Fruit fly (Drosophila melanogaster) whole organism, embryonic: ENCODE results near the gene trio.
A peak's percentile ranks its signal among the peaks of the same experiment; 100 is the strongest.

Source experiments
- Atf3 ChIP-seq: fragments of 200-800 bp; sonication (Bioruptor generic); optimal IDR thresholded peaks from 3 replicates; lab custom pipeline; 2016; ENCODE audit warnings: missing biosample characterization, missing genetic modification characterization
- CG10543 ChIP-seq: fragments of 200-800 bp; sonication (Bioruptor generic); optimal IDR thresholded peaks from 3 replicates; lab custom pipeline; 2017; ENCODE audit warnings: missing biosample characterization, mild to moderate bottlenecking, missing genetic modification characterization, moderate library complexity
- CG10654 ChIP-seq: fragments of 200-800 bp; sonication (Bioruptor generic); optimal IDR thresholded peaks from 2 replicates; lab custom pipeline; 2016; ENCODE audit warnings: missing biosample characterization, missing genetic modification characterization
- CG10959 ChIP-seq: fragments of 200-800 bp; sonication (Bioruptor generic); IDR thresholded peaks from 2 replicates; pipeline ENCODE4 v1.3.6; 2022; ENCODE audit warnings: missing biosample characterization, missing genetic modification characterization
- CG11695 ChIP-seq: fragments of 200-800 bp; sonication (Bioruptor generic); IDR thresholded peaks from 3 replicates; pipeline ENCODE4 v1.3.6; 2022; ENCODE audit warnings: missing biosample characterization, missing genetic modification characterization
- CG12299 ChIP-seq: fragments of 200-800 bp; sonication (Bioruptor generic); optimal IDR thresholded peaks from 2 replicates; lab custom pipeline; 2018; ENCODE audit warnings: missing biosample characterization, mild to moderate bottlenecking, missing genetic modification characterization
- CG13894 ChIP-seq: fragments of 200-800 bp; sonication (Bioruptor generic); optimal IDR thresholded peaks from 3 replicates; lab custom pipeline; 2018; ENCODE audit warnings: missing biosample characterization, mild to moderate bottlenecking, missing genetic modification characterization, moderate library complexity
- CG17912 ChIP-seq: fragments of 200-800 bp; sonication (Bioruptor generic); optimal IDR thresholded peaks from 2 replicates; lab custom pipeline; 2018; ENCODE audit warnings: missing biosample characterization, mild to moderate bottlenecking, missing genetic modification characterization
- CG18262 ChIP-seq: fragments of 200-800 bp; optimal IDR thresholded peaks from 3 replicates; lab custom pipeline; 2019; ENCODE audit warnings: missing biosample characterization, mild to moderate bottlenecking, missing genetic modification characterization, moderate library complexity
- CG18476 ChIP-seq: fragments of 200-800 bp; sonication (Bioruptor generic); optimal IDR thresholded peaks from 2 replicates; lab custom pipeline; 2016; ENCODE audit warnings: missing biosample characterization, mild to moderate bottlenecking, missing genetic modification characterization
- CG2116 ChIP-seq: fragments of 200-800 bp; sonication (Bioruptor generic); optimal IDR thresholded peaks from 3 replicates; lab custom pipeline; 2018; ENCODE audit warnings: missing biosample characterization, mild to moderate bottlenecking, missing genetic modification characterization
- CG2202 ChIP-seq: fragments of 200-800 bp; sonication (Bioruptor generic); optimal IDR thresholded peaks from 2 replicates; lab custom pipeline; 2018; ENCODE audit warnings: missing biosample characterization, mild to moderate bottlenecking, missing genetic modification characterization
- CG3281 ChIP-seq: fragments of 200-800 bp; sonication (Bioruptor generic); optimal IDR thresholded peaks from 3 replicates; lab custom pipeline; 2017; ENCODE audit warnings: missing biosample characterization, mild to moderate bottlenecking, missing genetic modification characterization
- CG33557 ChIP-seq: fragments of 200-800 bp; sonication (Bioruptor generic); optimal IDR thresholded peaks from 2 replicates; lab custom pipeline; 2019; ENCODE audit warnings: missing biosample characterization, mild to moderate bottlenecking, missing genetic modification characterization, moderate library complexity
- CG6683 ChIP-seq: fragments of 200-800 bp; sonication (Bioruptor generic); optimal IDR thresholded peaks from 2 replicates; lab custom pipeline; 2017; ENCODE audit warnings: missing biosample characterization, mild to moderate bottlenecking, missing genetic modification characterization, missing genetic modification reagents
- CG6813 ChIP-seq: fragments of 200-800 bp; sonication (Bioruptor generic); optimal IDR thresholded peaks from 2 replicates; lab custom pipeline; 2017; ENCODE audit warnings: missing biosample characterization, missing genetic modification characterization, mild to moderate bottlenecking, moderate library complexity, missing genetic modification reagents
- CG8388 ChIP-seq: fragments of 200-800 bp; sonication (Bioruptor generic); optimal IDR thresholded peaks from 2 replicates; lab custom pipeline; 2019; ENCODE audit warnings: missing biosample characterization, mild to moderate bottlenecking, missing genetic modification characterization, moderate library complexity
- CG9437 ChIP-seq: fragments of 200-800 bp; sonication (Bioruptor generic); optimal IDR thresholded peaks from 2 replicates; lab custom pipeline; 2018; ENCODE audit warnings: missing biosample characterization, mild to moderate bottlenecking, missing genetic modification characterization
- D19B ChIP-seq: fragments of 200-800 bp; sonication (Bioruptor generic); optimal IDR thresholded peaks from 2 replicates; lab custom pipeline; 2017; ENCODE audit warnings: missing biosample characterization, mild to moderate bottlenecking, missing genetic modification characterization
- Dad ChIP-seq: fragments of 200-800 bp; sonication (Bioruptor generic); optimal IDR thresholded peaks from 3 replicates; lab custom pipeline; 2016; ENCODE audit warnings: missing biosample characterization, missing genetic modification characterization
- Dbx ChIP-seq: fragments of 200-800 bp; sonication (Bioruptor generic); IDR thresholded peaks from 3 replicates; pipeline ENCODE4 v1.3.6; 2022; ENCODE audit warnings: missing biosample characterization, missing genetic modification characterization
- Dp ChIP-seq: fragments of 200-800 bp; sonication (Bioruptor generic); optimal IDR thresholded peaks from 2 replicates; lab custom pipeline; 2018; ENCODE audit warnings: missing biosample characterization, mild to moderate bottlenecking, missing genetic modification characterization, moderate library complexity
- E2f2 ChIP-seq: fragments of 200-800 bp; sonication (Bioruptor generic); IDR thresholded peaks from 2 replicates; pipeline ENCODE4 v1.3.6; 2022; ENCODE audit warnings: missing biosample characterization, missing genetic modification characterization
- Elba2 ChIP-seq: fragments of 200-800 bp; sonication (Bioruptor generic); optimal IDR thresholded peaks from 3 replicates; lab custom pipeline; 2016; ENCODE audit warnings: missing biosample characterization, missing genetic modification characterization
- H2.0 ChIP-seq: fragments of 200-800 bp; sonication (Bioruptor generic); IDR thresholded peaks from 2 replicates; pipeline ENCODE4 v1.3.6; 2022; ENCODE audit warnings: missing biosample characterization, missing genetic modification characterization
- Hmr ChIP-seq: fragments of 200-800 bp; sonication (Bioruptor generic); optimal IDR thresholded peaks from 3 replicates; lab custom pipeline; 2017; ENCODE audit warnings: mild to moderate bottlenecking, missing biosample characterization, missing genetic modification reagents, missing genetic modification characterization
- MTF-1 ChIP-seq: fragments of 200-800 bp; sonication (Bioruptor generic); optimal IDR thresholded peaks from 2 replicates; lab custom pipeline; 2018; ENCODE audit warnings: missing biosample characterization, mild to moderate bottlenecking, missing genetic modification characterization, borderline replicate concordance
- Mrtf ChIP-seq: fragments of 200-800 bp; sonication (Bioruptor generic); IDR thresholded peaks from 3 replicates; pipeline ENCODE4 v1.3.6; 2022; ENCODE audit warnings: missing biosample characterization, missing genetic modification characterization
- NFAT ChIP-seq: fragments of 200-800 bp; sonication (Bioruptor generic); IDR thresholded peaks from 2 replicates; pipeline ENCODE4 v1.3.6; 2022; ENCODE audit warnings: missing biosample characterization, missing genetic modification characterization
- Nf-YC ChIP-seq: fragments of 200-800 bp; optimal IDR thresholded peaks from 3 replicates; lab custom pipeline; 2019; ENCODE audit warnings: missing biosample characterization, mild to moderate bottlenecking, missing genetic modification characterization, moderate library complexity
- Oli ChIP-seq: fragments of 200-800 bp; sonication (Bioruptor generic); optimal IDR thresholded peaks from 2 replicates; lab custom pipeline; 2018; ENCODE audit warnings: missing biosample characterization, mild to moderate bottlenecking, missing genetic modification characterization, moderate library complexity
- Opbp ChIP-seq: fragments of 200-800 bp; sonication (Bioruptor generic); IDR thresholded peaks from 3 replicates; pipeline ENCODE4 v1.3.6; 2022; ENCODE audit warnings: missing biosample characterization, missing genetic modification characterization; ENCODE audit not compliant: partially characterized antibody
- Scr ChIP-seq: fragments of 200-800 bp; sonication (Bioruptor generic); IDR thresholded peaks from 2 replicates; pipeline ENCODE4 v1.3.6; 2022; ENCODE audit warnings: missing biosample characterization, missing genetic modification characterization; ENCODE audit not compliant: partially characterized antibody
- Sox100B ChIP-seq: fragments of 200-800 bp; sonication (Bioruptor generic); optimal IDR thresholded peaks from 3 replicates; lab custom pipeline; 2018; ENCODE audit warnings: missing biosample characterization, mild to moderate bottlenecking, missing genetic modification characterization
- Sry-β ChIP-seq: fragments of 200-800 bp; sonication (Bioruptor generic); optimal IDR thresholded peaks from 2 replicates; lab custom pipeline; 2018; ENCODE audit warnings: missing biosample characterization, mild to moderate bottlenecking, missing genetic modification characterization, moderate library complexity
- crol ChIP-seq: fragments of 200-800 bp; sonication (Bioruptor generic); IDR thresholded peaks from 2 replicates; pipeline ENCODE4 v1.3.6; 2022; ENCODE audit warnings: missing biosample characterization, missing genetic modification characterization
- dmrt99B ChIP-seq: fragments of 200-800 bp; sonication (Bioruptor generic); optimal IDR thresholded peaks from 2 replicates; lab custom pipeline; 2018; ENCODE audit warnings: missing biosample characterization, mild to moderate bottlenecking, missing genetic modification characterization, moderate library complexity
- en ChIP-seq: fragments of 200-800 bp; sonication (Bioruptor generic); optimal IDR thresholded peaks from 2 replicates; lab custom pipeline; 2016; ENCODE audit warnings: missing biosample characterization, missing genetic modification characterization
- inv ChIP-seq: fragments of 200-800 bp; sonication (Bioruptor generic); IDR thresholded peaks from 2 replicates; pipeline ENCODE4 v1.3.6; 2022; ENCODE audit warnings: missing biosample characterization, missing genetic modification characterization; ENCODE audit not compliant: partially characterized antibody
- kay ChIP-seq: fragments of 200-800 bp; sonication (Bioruptor generic); optimal IDR thresholded peaks from 2 replicates; lab custom pipeline; 2016; ENCODE audit warnings: missing biosample characterization, missing genetic modification characterization
- knrl ChIP-seq: fragments of 200-800 bp; sonication (Bioruptor generic); IDR thresholded peaks from 3 replicates; pipeline ENCODE4 v1.3.6; 2022; ENCODE audit warnings: missing biosample characterization, missing genetic modification characterization; ENCODE audit not compliant: partially characterized antibody
- nerfin-2 ChIP-seq: fragments of 200-800 bp; sonication (Bioruptor generic); IDR thresholded peaks from 2 replicates; pipeline ENCODE4 v1.3.6; 2022; ENCODE audit warnings: missing biosample characterization, missing genetic modification characterization; ENCODE audit not compliant: partially characterized antibody
- repo ChIP-seq: fragments of 200-800 bp; sonication (Bioruptor generic); optimal IDR thresholded peaks from 2 replicates; lab custom pipeline; 2016; ENCODE audit warnings: missing biosample characterization, missing genetic modification characterization
- row ChIP-seq: fragments of 200-800 bp; sonication (Bioruptor generic); IDR thresholded peaks from 3 replicates; pipeline ENCODE4 v1.3.6; 2022; ENCODE audit warnings: missing biosample characterization, missing genetic modification characterization
- schlank ChIP-seq: fragments of 200-800 bp; sonication (Bioruptor generic); optimal IDR thresholded peaks from 2 replicates; lab custom pipeline; 2018; ENCODE audit warnings: missing biosample characterization, mild to moderate bottlenecking, missing genetic modification characterization
- sna ChIP-seq: fragments of 200-800 bp; sonication (Bioruptor generic); IDR thresholded peaks from 2 replicates; pipeline ENCODE4 v1.3.6; 2022; ENCODE audit warnings: missing biosample characterization, missing genetic modification characterization; ENCODE audit not compliant: partially characterized antibody
- tap ChIP-seq: fragments of 200-800 bp; optimal IDR thresholded peaks from 3 replicates; lab custom pipeline; 2019; ENCODE audit warnings: missing biosample characterization, mild to moderate bottlenecking, missing genetic modification characterization, moderate library complexity
- tna ChIP-seq: fragments of 200-800 bp; sonication (Bioruptor generic); IDR thresholded peaks from 2 replicates; pipeline ENCODE4 v1.3.6; 2022; ENCODE audit warnings: missing biosample characterization, missing genetic modification characterization; ENCODE audit not compliant: partially characterized antibody
- unpg ChIP-seq: fragments of 200-800 bp; sonication (Bioruptor generic); optimal IDR thresholded peaks from 3 replicates; lab custom pipeline; 2018; ENCODE audit warnings: missing biosample characterization, mild to moderate bottlenecking, missing genetic modification characterization, moderate library complexity

The trio gene

DNA sequence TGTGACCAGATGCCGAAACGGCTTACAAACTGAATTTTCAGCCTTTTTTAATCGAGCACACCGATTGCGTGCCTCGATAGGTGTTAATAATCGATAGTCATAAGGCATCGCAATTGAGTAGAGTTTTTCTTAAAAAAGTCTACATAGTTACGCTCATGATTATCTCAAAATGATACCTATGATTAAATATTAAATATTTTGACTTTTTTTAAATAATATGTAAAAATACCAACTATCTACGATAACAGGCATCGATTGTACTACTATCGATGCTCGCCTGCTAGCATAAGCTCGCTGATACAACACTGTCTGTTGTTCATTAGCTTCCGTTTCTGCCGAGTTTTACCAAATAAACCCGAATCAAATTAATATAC lies 199 bp upstream of the trio start (continued):
- TF ChIP-seq kay (GFP tag; lab: Kevin White, UChicago) (no peak), Elba2 (GFP tag; lab: Kevin White, UChicago) (peak; percentile 36), CG2116 (GFP tag; lab: Kevin White, UChicago) (peak; percentile 66), CG18476 (GFP tag; lab: Kevin White, UChicago) (no peak), Dad (peak; percentile 1), CG2202 (tag; lab: Kevin White, UChicago) (no peak), knrl (peak; percentile 89), H2.0 (GFP tag; lab: Robert Waterston, UW) (peak; percentile 36; the same call in 1 of the 2 replicates), row (GFP tag; lab: Robert Waterston, UW) (no peak), Hmr (GFP tag; lab: Kevin White, UChicago) (peak; percentile 69), CG9437 (peak; percentile 11), CG13894 (tag; lab: Kevin White, UChicago) (peak; percentile 52), CG8388 (peak; percentile 6), unpg (GFP tag; lab: Kevin White, UChicago) (peak; percentile 24), en (GFP tag; lab: Kevin White, UChicago) (no peak), sna (GFP tag; lab: Robert Waterston, UW) (peak; percentile 94), tap (tag; lab: Kevin White, UChicago) (peak; percentile 27), dmrt99B (peak; percentile 42), schlank (tag; lab: Kevin White, UChicago) (peak; percentile 19), Sry-β (GFP tag; lab: Kevin White, UChicago) (peak; percentile 17), nerfin-2 (GFP tag; lab: Robert Waterston, UW) (peak; percentile 82), CG10543 (peak; percentile 37), CG10959 (GFP tag; lab: Robert Waterston, UW) (no peak), crol (GFP tag; lab: Robert Waterston, UW) (no peak), NFAT (GFP tag; lab: Robert Waterston, UW) (peak; percentile 70; the same call in 1 of the 2 replicates), Atf3 (no peak), E2f2 (GFP tag; lab: Robert Waterston, UW) (0 out of 2 replicates have a peak, but pooled peaks have one; percentile 27), D19B (GFP tag; lab: Kevin White, UChicago) (peak; percentile 38), CG6813 (GFP tag; lab: Kevin White, UChicago) (peak; percentile 6), Dp (GFP tag; lab: Kevin White, UChicago) (peak; percentile 40), Mrtf (0 out of 3 replicates have a peak, but pooled peaks have one; percentile 48), Dbx (GFP tag; lab: Robert Waterston, UW) (0 out of 3 replicates have a peak, but pooled peaks have one; percentile 41), CG17912 (GFP tag; lab: Kevin White, UChicago) (peak; percentile 84), CG12299 (tag; lab: Kevin White, UChicago) (no peak), repo (GFP tag; lab: Kevin White, UChicago) (no peak), Opbp (GFP tag; lab: Robert Waterston, UW) (peak; percentile 73), CG11695 (GFP tag; lab: Robert Waterston, UW) (no peak), inv (GFP tag; lab: Robert Waterston, UW) (peak; percentile 68), CG10654 (GFP tag; lab: Kevin White, UChicago) (peak; percentile 32), CG18262 (tag; lab: Kevin White, UChicago) (peak; percentile 21), Nf-YC (tag; lab: Kevin White, UChicago) (peak; percentile 47), CG33557 (peak; percentile 22), Scr (GFP tag; lab: Robert Waterston, UW) (peak; percentile 94), Sox100B (peak; percentile 60), CG6683 (no peak), MTF-1 (GFP tag; lab: Kevin White, UChicago) (peak; percentile 77), CG3281 (GFP tag; lab: Kevin White, UChicago) (peak; percentile 51), Oli (tag; lab: Kevin White, UChicago) (peak; percentile 25), tna (GFP tag; lab: Robert Waterston, UW) (peak; percentile 77)
